Fruit fly (Drosophila melanogaster) whole organism, prepupa: Measurements from ENCODE around the gene CG17207.

Source experiments
- CG11294 ChIP-seq: fragments of 200-800 bp; sonication (Bioruptor generic); IDR thresholded peaks from 2 replicates; pipeline ENCODE4 v1.3.6; 2022; ENCODE audit warnings: missing biosample characterization, missing genetic modification characterization
- CG11902 ChIP-seq: fragments of 200-800 bp; sonication (Bioruptor generic); optimal IDR thresholded peaks from 3 replicates; lab custom pipeline; 2016; ENCODE audit warnings: missing biosample characterization, missing genetic modification characterization
- CG16779 ChIP-seq: fragments of 200-800 bp; sonication (Bioruptor generic); optimal IDR thresholded peaks from 3 replicates; lab custom pipeline; 2017; ENCODE audit warnings: missing biosample characterization, mild to moderate bottlenecking, missing genetic modification characterization
- CG34406 ChIP-seq: fragments of 200-800 bp; sonication (Bioruptor generic); optimal IDR thresholded peaks from 3 replicates; lab custom pipeline; 2016; ENCODE audit warnings: missing biosample characterization, missing genetic modification characterization
- CG3919 ChIP-seq: fragments of 200-800 bp; sonication (Bioruptor generic); optimal IDR thresholded peaks from 3 replicates; lab custom pipeline; 2016; ENCODE audit warnings: missing biosample characterization, missing genetic modification characterization
- CG6163 ChIP-seq: fragments of 200-800 bp; sonication (Bioruptor generic); IDR thresholded peaks from 3 replicates; pipeline ENCODE4 v1.3.6; 2022; ENCODE audit warnings: missing biosample characterization, missing genetic modification characterization
- CG6276 ChIP-seq: fragments of 200-800 bp; sonication (Bioruptor generic); optimal IDR thresholded peaks from 2 replicates; lab custom pipeline; 2017; ENCODE audit warnings: missing biosample characterization, mild to moderate bottlenecking, missing genetic modification characterization
- CG6792 ChIP-seq: fragments of 200-800 bp; sonication (Bioruptor generic); optimal IDR thresholded peaks from 3 replicates; lab custom pipeline; 2016; ENCODE audit warnings: missing biosample characterization, missing genetic modification characterization
- CG6854 ChIP-seq: fragments of 200-800 bp; sonication (Bioruptor generic); optimal IDR thresholded peaks from 2 replicates; lab custom pipeline; 2017; ENCODE audit warnings: missing biosample characterization, mild to moderate bottlenecking, missing genetic modification characterization
- CG8319 ChIP-seq: fragments of 200-800 bp; sonication (Bioruptor generic); optimal IDR thresholded peaks from 3 replicates; lab custom pipeline; 2016; ENCODE audit warnings: missing biosample characterization, missing genetic modification characterization
- Eip93F ChIP-seq: fragments of 200-800 bp; sonication (Bioruptor generic); optimal IDR thresholded peaks from 2 replicates; lab custom pipeline; 2016; ENCODE audit warnings: missing biosample characterization, mild to moderate bottlenecking, missing genetic modification characterization
- Ets21C ChIP-seq: fragments of 200-800 bp; sonication (Bioruptor generic); optimal IDR thresholded peaks from 3 replicates; lab custom pipeline; 2016; ENCODE audit warnings: missing biosample characterization, missing genetic modification characterization
- Ets96B ChIP-seq: fragments of 200-800 bp; optimal IDR thresholded peaks from 2 replicates; lab custom pipeline; 2019; ENCODE audit warnings: missing biosample characterization, mild to moderate bottlenecking, missing genetic modification characterization, moderate library complexity
- Hr39 ChIP-seq: fragments of 200-800 bp; sonication (Bioruptor generic); optimal IDR thresholded peaks from 2 replicates; lab custom pipeline; 2016; ENCODE audit warnings: missing biosample characterization, missing genetic modification characterization
- Lpt ChIP-seq: fragments of 200-800 bp; sonication (Bioruptor generic); optimal IDR thresholded peaks from 3 replicates; lab custom pipeline; 2016; ENCODE audit warnings: missing biosample characterization, missing genetic modification characterization
- acj6 ChIP-seq: fragments of 200-800 bp; sonication (Bioruptor generic); optimal IDR thresholded peaks from 3 replicates; lab custom pipeline; 2016; ENCODE audit warnings: missing biosample characterization, missing genetic modification characterization
- cyc ChIP-seq: fragments of 200-800 bp; sonication (Bioruptor generic); optimal IDR thresholded peaks from 3 replicates; lab custom pipeline; 2016; ENCODE audit warnings: missing biosample characterization, missing genetic modification characterization
- dac ChIP-seq: fragments of 200-800 bp; sonication (Bioruptor generic); optimal IDR thresholded peaks from 2 replicates; lab custom pipeline; 2017; ENCODE audit warnings: missing biosample characterization, mild to moderate bottlenecking, missing genetic modification characterization
- dsx ChIP-seq: fragments of 200-800 bp; optimal IDR thresholded peaks from 3 replicates; lab custom pipeline; 2019; ENCODE audit warnings: missing biosample characterization, mild to moderate bottlenecking, missing genetic modification characterization, moderate library complexity; ENCODE audit not compliant: poor library complexity, severe bottlenecking
- fd59A ChIP-seq: fragments of 200-800 bp; sonication (Bioruptor generic); optimal IDR thresholded peaks from 2 replicates; lab custom pipeline; 2017; ENCODE audit warnings: missing biosample characterization, mild to moderate bottlenecking, missing genetic modification characterization, missing genetic modification reagents
- fd85E ChIP-seq: fragments of 200-800 bp; sonication (Bioruptor generic); optimal IDR thresholded peaks from 3 replicates; lab custom pipeline; 2016; ENCODE audit warnings: missing biosample characterization, missing genetic modification characterization
- fkh ChIP-seq: fragments of 200-800 bp; sonication (Bioruptor generic); optimal IDR thresholded peaks from 3 replicates; lab custom pipeline; 2017; ENCODE audit warnings: missing biosample characterization, mild to moderate bottlenecking, missing genetic modification characterization, moderate library complexity
- salr ChIP-seq, 2 experiments: fragments of 200-800 bp; sonication (Bioruptor generic); optimal IDR thresholded peaks; 3 replicates each; lab custom pipeline; 2016 to 2018; ENCODE audit warnings: missing biosample characterization in 2 of 2, missing genetic modification characterization in 2 of 2, mild to moderate bottlenecking in 1 of 2
- ss ChIP-seq, 2 experiments: fragments of 200-800 bp; sonication (Bioruptor generic); optimal IDR thresholded peaks; 2 replicates in 1 of 2; 3 replicates in 1 of 2; lab custom pipeline; 2017 to 2018; ENCODE audit warnings: mild to moderate bottlenecking in 2 of 2, missing biosample characterization in 2 of 2, missing genetic modification characterization in 2 of 2, moderate library complexity in 1 of 2
- svp ChIP-seq: fragments of 200-800 bp; sonication (Bioruptor generic); peaks from one replicate; lab custom pipeline; 2016; ENCODE audit warnings: missing biosample characterization, missing genetic modification characterization
- vri ChIP-seq: fragments of 200-800 bp; sonication (Bioruptor generic); optimal IDR thresholded peaks from 3 replicates; lab custom pipeline; 2016; ENCODE audit warnings: missing biosample characterization, mild to moderate bottlenecking, missing genetic modification characterization

CG17207 gene

dm6 chr3R:12402935-12403334 lies 36.0 kb downstream of the CG17207 start (continued):
- TF ChIP-seq Lpt (GFP tag; lab: Kevin White, UChicago) (peak; percentile 81), cyc (GFP tag; lab: Kevin White, UChicago) (peak; percentile 99), vri (GFP tag; lab: Kevin White, UChicago) (peak; percentile 95), fd59A (GFP tag; lab: Kevin White, UChicago) (peak; percentile 91), Eip93F (GFP tag; lab: Kevin White, UChicago) (peak; percentile 96), salr (GFP tag; optimal IDR thresholded peaks at IDR 0.05; lab: Kevin White, UChicago) (peak in 1 of 2 experiments; percentile 94), CG11902 (GFP tag; lab: Kevin White, UChicago) (peak; percentile 96), Ets21C (peak; percentile 92)

dm6 chr3R:12401672-12402296 lies 37.2 kb downstream of the CG17207 start, which contains the start of gene DNAlig3:
DNAlig3 (minus strand) TSS chr3R:12401839.
- TF ChIP-seq fd85E (GFP tag; lab: Kevin White, UChicago), result no peak
- no peak for TF ChIP-seq CG11294
- no peak for TF ChIP-seq CG6276 (GFP tag; lab: Kevin White, UChicago)
- no peak for TF ChIP-seq dsx (GFP tag; lab: Kevin White, UChicago)
- TF ChIP-seq CG6163 (GFP tag; lab: Robert Waterston, UW), result no peak
- no peak for TF ChIP-seq acj6 (GFP tag; lab: Kevin White, UChicago)
- no peak for TF ChIP-seq Ets96B (tag; lab: Kevin White, UChicago)
- peak; percentile 51 for TF ChIP-seq CG6854 (GFP tag; lab: Kevin White, UChicago)
- no peak for TF ChIP-seq CG3919 (GFP tag; lab: Kevin White, UChicago)
- TF ChIP-seq Lpt (GFP tag; lab: Kevin White, UChicago), result no peak
- TF ChIP-seq vri (GFP tag; lab: Kevin White, UChicago), result no peak
- peak; percentile 98 for TF ChIP-seq fkh (GFP tag; lab: Kevin White, UChicago)
- no peak for TF ChIP-seq fd59A (GFP tag; lab: Kevin White, UChicago)
- TF ChIP-seq CG6792 (GFP tag; lab: Kevin White, UChicago), result no peak
- TF ChIP-seq CG16779 (tag; lab: Kevin White, UChicago), result no peak

- TF ChIP-seq CG11294 (no peak), ss (GFP tag; optimal IDR thresholded peaks at IDR 0.05; lab: Kevin White, UChicago) (no peak), CG34406 (GFP tag; lab: Kevin White, UChicago) (no peak), vri (GFP tag; lab: Kevin White, UChicago) (peak; percentile 44), svp (GFP tag; lab: Kevin White, UChicago) (peak; percentile 43)
- TF ChIP-seq, all 60 proteins: peak for 2
Measured at dm6 chr3R:12398620-12399247, 40.2 kb downstream of the CG17207 start, which contains the start of gene Cyp9f3. Cyp9f3 (minus strand) TSS chr3R:12398929.

DNA sequence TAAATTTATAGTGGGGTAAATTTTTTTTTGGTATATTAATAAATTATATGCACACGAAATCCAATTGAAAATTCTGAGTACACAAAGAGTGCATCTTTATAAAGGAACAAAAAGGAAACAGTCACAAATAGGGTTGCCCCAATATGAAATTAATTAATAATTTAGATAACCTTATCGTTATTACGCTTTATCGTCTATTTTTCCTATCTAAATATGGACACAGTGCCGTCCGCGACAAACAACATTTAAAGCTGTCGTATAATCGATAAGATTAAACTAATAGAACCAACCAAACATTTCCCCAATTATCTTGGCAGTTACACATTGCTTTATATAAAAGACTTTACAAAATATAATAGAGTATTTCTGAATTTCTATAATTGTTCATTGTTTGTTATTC lies 40.9 kb downstream of the CG17207 start:
- peak; percentile 71 for TF ChIP-seq svp (GFP tag; lab: Kevin White, UChicago)
- TF ChIP-seq vri (GFP tag; lab: Kevin White, UChicago), result peak; percentile 39
- TF ChIP-seq CG6163 (GFP tag; lab: Robert Waterston, UW), result no peak

DNA sequence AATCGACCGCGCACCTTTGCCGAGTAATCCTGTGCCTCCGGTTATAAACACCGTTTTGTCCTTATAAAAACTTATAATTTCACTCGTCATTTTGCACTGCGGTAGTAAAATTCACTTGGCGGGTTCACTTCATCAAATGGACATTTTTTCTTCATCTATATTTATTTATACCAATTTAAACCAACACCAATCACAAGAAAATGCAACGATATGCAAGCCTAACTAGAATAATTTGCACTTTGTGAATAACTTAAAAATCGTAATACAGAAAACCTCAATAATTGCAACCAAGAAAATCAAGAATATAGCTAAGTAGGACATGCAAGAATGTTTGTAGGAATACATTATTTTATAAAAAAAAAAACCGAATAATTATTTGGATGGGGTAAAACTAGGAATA lies 43.1 kb downstream of the CG17207 start, which contains the start of the genes CG10096 and CG10097:
CG10096 (minus strand) TSS at position 101 of the 400 bp plus-strand sequence.
CG10097 (minus strand) TSS at position 101 of the 400 bp plus-strand sequence.
- TF ChIP-seq CG11294 (no peak), CG8319 (GFP tag; lab: Kevin White, UChicago) (no peak), CG11902 (GFP tag; lab: Kevin White, UChicago) (no peak), dac (no peak), fd59A (GFP tag; lab: Kevin White, UChicago) (no peak), svp (GFP tag; lab: Kevin White, UChicago) (no peak), CG6276 (GFP tag; lab: Kevin White, UChicago) (no peak), Hr39 (GFP tag; lab: Kevin White, UChicago) (no peak), cyc (GFP tag; lab: Kevin White, UChicago) (no peak)
